Worm (Caenorhabditis elegans) whole organism, L4 larva: ENCODE results near the gene his-37.
A peak's percentile ranks its signal among the peaks of the same experiment; 100 is the strongest.

Experiments used
- F26F4.8 ChIP-seq: fragments of 200-800 bp; sonication (Bioruptor generic); conservative IDR thresholded peaks from 2 replicates; pipeline ENCODE4 v1.3.6; 2022; ENCODE audit warnings: missing genetic modification characterization, missing compliant biosample characterization
- F37D6.2 ChIP-seq: sonication (generic microtip); optimal IDR thresholded peaks from 2 replicates; lab custom pipeline; 2016; ENCODE audit warnings: mild to moderate bottlenecking, missing genetic modification characterization, missing compliant biosample characterization
- T26A8.4 ChIP-seq: fragments of 200-800 bp; sonication (Bioruptor generic); IDR thresholded peaks from 2 replicates; pipeline ENCODE4 v1.3.6; 2022; ENCODE audit warnings: missing genetic modification characterization, missing compliant biosample characterization
- Y5F2A.4 ChIP-seq: fragments of 200-800 bp; sonication (Bioruptor generic); optimal IDR thresholded peaks from 2 replicates; lab custom pipeline; 2018; ENCODE audit warnings: mild to moderate bottlenecking, missing genetic modification characterization, missing compliant biosample characterization
- ama-1 ChIP-seq: fragments of 150-350 bp; optimal IDR thresholded peaks from 2 replicates; lab custom pipeline; 2014; ENCODE audit warnings: inconsistent platforms, mixed read lengths
- arid-1 ChIP-seq: fragments of 200-800 bp; sonication (Bioruptor generic); conservative IDR thresholded peaks from 2 replicates; pipeline ENCODE4 v1.3.6; 2022; ENCODE audit warnings: missing genetic modification reagents, missing genetic modification characterization, missing compliant biosample characterization
- ceh-44 ChIP-seq: fragments of 200-800 bp; sonication (Bioruptor generic); IDR thresholded peaks from 2 replicates; pipeline ENCODE4 v1.3.6; 2022; ENCODE audit warnings: missing genetic modification reagents, missing genetic modification characterization, missing compliant biosample characterization
- ceh-82 ChIP-seq: sonication (generic microtip); optimal IDR thresholded peaks from 2 replicates; lab custom pipeline; 2017; ENCODE audit warnings: missing biosample characterization, missing genetic modification characterization
- ces-1 ChIP-seq: fragments of 150-350 bp; sonication (generic microtip); optimal IDR thresholded peaks from 4 replicates; lab custom pipeline; 2014; ENCODE audit warnings: missing biosample characterization, missing genetic modification reagents, missing genetic modification characterization
- cey-2 ChIP-seq: sonication (generic microtip); optimal IDR thresholded peaks from 3 replicates; lab custom pipeline; 2017; ENCODE audit warnings: missing genetic modification characterization, mild to moderate bottlenecking, missing compliant biosample characterization, antibody characterized with exemption, borderline replicate concordance; ENCODE audit not compliant: insufficient read depth
- ctbp-1 ChIP-seq: fragments of 200-800 bp; sonication (Bioruptor generic); IDR thresholded peaks from 2 replicates; pipeline ENCODE4 v1.3.6; 2022; ENCODE audit warnings: missing genetic modification reagents, missing genetic modification characterization, missing compliant biosample characterization
- daf-12 ChIP-seq: fragments of 150-350 bp; optimal IDR thresholded peaks from 2 replicates; lab custom pipeline; 2014; ENCODE audit warnings: missing biosample characterization, missing genetic modification reagents, missing genetic modification characterization
- daf-16 ChIP-seq, 3 experiments: sonication (generic microtip); optimal IDR thresholded peaks; 2 replicates each; lab custom pipeline; 2016 to 2017; ENCODE audit warnings: missing genetic modification characterization in 3 of 3, missing genetic modification reagents in 3 of 3, mild to moderate bottlenecking in 2 of 3, missing compliant biosample characterization in 2 of 3, missing biosample characterization in 1 of 3, moderate library complexity in 1 of 3
- daf-8 ChIP-seq: fragments of 200-800 bp; sonication (Bioruptor generic); IDR thresholded peaks from 2 replicates; pipeline ENCODE4 v1.3.6; 2022; ENCODE audit warnings: missing genetic modification characterization, missing compliant biosample characterization
- dmd-8 ChIP-seq: fragments of 200-800 bp; sonication (Bioruptor generic); IDR thresholded peaks from 2 replicates; pipeline ENCODE4 v1.3.6; 2022; ENCODE audit warnings: missing genetic modification characterization, missing compliant biosample characterization
- dpl-1 ChIP-seq: fragments of 150-350 bp; optimal IDR thresholded peaks from 2 replicates; lab custom pipeline; 2014; ENCODE audit warnings: missing biosample characterization, missing genetic modification reagents, missing genetic modification characterization
- duxl-1 ChIP-seq: sonication (generic microtip); optimal IDR thresholded peaks from 2 replicates; lab custom pipeline; 2016; ENCODE audit warnings: mild to moderate bottlenecking, missing genetic modification characterization, moderate library complexity, missing compliant biosample characterization; ENCODE audit not compliant: poor library complexity
- egl-27 ChIP-seq: sonication (generic microtip); optimal IDR thresholded peaks from 3 replicates; lab custom pipeline; 2017; ENCODE audit warnings: missing biosample characterization, missing genetic modification reagents, missing genetic modification characterization
- egl-43 ChIP-seq: fragments of 200-800 bp; sonication (Bioruptor generic); IDR thresholded peaks from 2 replicates; pipeline ENCODE4 v1.3.6; 2022; ENCODE audit warnings: missing genetic modification reagents, missing genetic modification characterization, missing compliant biosample characterization
- fos-1 ChIP-seq: fragments of 150-350 bp; optimal IDR thresholded peaks from 2 replicates; lab custom pipeline; 2014; ENCODE audit warnings: missing biosample characterization, missing genetic modification characterization
- hif-1 ChIP-seq, 2 experiments: sonication (generic microtip); optimal IDR thresholded peaks; 2 replicates each; lab custom pipeline; 2016 to 2017; ENCODE audit warnings: missing compliant biosample characterization in 2 of 2, missing genetic modification characterization in 2 of 2, missing genetic modification reagents in 2 of 2, missing genotype in 2 of 2, mild to moderate bottlenecking in 1 of 2
- hlh-11 ChIP-seq: fragments of 200-800 bp; sonication (Bioruptor generic); optimal IDR thresholded peaks from 2 replicates; lab custom pipeline; 2018; ENCODE audit warnings: mild to moderate bottlenecking, missing genetic modification characterization, missing compliant biosample characterization
- hmg-1.1 ChIP-seq: fragments of 200-800 bp; sonication (Bioruptor generic); IDR thresholded peaks from 2 replicates; pipeline ENCODE4 v1.3.6; 2022; ENCODE audit warnings: missing genetic modification reagents, missing genetic modification characterization, missing compliant biosample characterization
- jun-1 ChIP-seq: fragments of 150-350 bp; optimal IDR thresholded peaks from 2 replicates; lab custom pipeline; 2014; ENCODE audit warnings: missing biosample characterization, missing genetic modification reagents, missing genetic modification characterization
- lin-1 ChIP-seq: fragments of 200-800 bp; sonication (Bioruptor generic); IDR thresholded peaks from 2 replicates; pipeline ENCODE4 v1.3.6; 2022; ENCODE audit warnings: missing genetic modification reagents, missing genetic modification characterization, missing compliant biosample characterization
- lin-13 ChIP-seq: fragments of 150-350 bp; optimal IDR thresholded peaks from 2 replicates; lab custom pipeline; 2014; ENCODE audit warnings: missing biosample characterization, missing genetic modification reagents, missing genetic modification characterization
- lin-38 ChIP-seq: fragments of 200-800 bp; sonication (Bioruptor generic); IDR thresholded peaks from 2 replicates; pipeline ENCODE4 v1.3.6; 2022; ENCODE audit warnings: missing genetic modification reagents, missing genetic modification characterization, missing compliant biosample characterization
- lir-3 ChIP-seq: sonication (generic microtip); optimal IDR thresholded peaks from 2 replicates; lab custom pipeline; 2016; ENCODE audit warnings: mild to moderate bottlenecking, missing genetic modification characterization, missing compliant biosample characterization
- madf-5 ChIP-seq, 2 experiments: fragments of 200-800 bp; sonication (Bioruptor generic); IDR thresholded peaks; 2 replicates each; pipeline ENCODE4 v1.3.6; 2022; ENCODE audit warnings: missing compliant biosample characterization in 2 of 2, missing genetic modification characterization in 2 of 2
- madf-9 ChIP-seq: fragments of 200-800 bp; sonication (Bioruptor generic); conservative IDR thresholded peaks from 2 replicates; pipeline ENCODE4 v1.3.6; 2022; ENCODE audit warnings: missing genetic modification reagents, missing genetic modification characterization, missing compliant biosample characterization
- mdt-29 ChIP-seq: fragments of 200-800 bp; sonication (Bioruptor generic); IDR thresholded peaks from 2 replicates; pipeline ENCODE4 v1.3.6; 2022; ENCODE audit warnings: missing genetic modification reagents, missing genetic modification characterization, missing compliant biosample characterization
- mep-1 ChIP-seq: fragments of 150-350 bp; sonication (generic microtip); optimal IDR thresholded peaks from 3 replicates; lab custom pipeline; 2014; ENCODE audit warnings: missing biosample characterization, missing genetic modification characterization
- mes-2 ChIP-seq: sonication (generic microtip); optimal IDR thresholded peaks from 2 replicates; lab custom pipeline; 2016; ENCODE audit warnings: missing genotype, mild to moderate bottlenecking, missing genetic modification characterization, missing compliant biosample characterization; ENCODE audit not compliant: poor library complexity, severe bottlenecking
- mxl-2 ChIP-seq: fragments of 200-800 bp; sonication (Bioruptor generic); conservative IDR thresholded peaks from 2 replicates; pipeline ENCODE4 v1.3.6; 2022; ENCODE audit warnings: missing genetic modification reagents, missing genetic modification characterization, missing compliant biosample characterization
- mxl-3 ChIP-seq: fragments of 200-800 bp; sonication (Bioruptor generic); optimal IDR thresholded peaks from 2 replicates; lab custom pipeline; 2018; ENCODE audit warnings: mild to moderate bottlenecking, missing genetic modification characterization, missing compliant biosample characterization
- nhr-10 ChIP-seq: fragments of 150-350 bp; optimal IDR thresholded peaks from 2 replicates; lab custom pipeline; 2014; ENCODE audit warnings: missing biosample characterization, missing genetic modification characterization
- nhr-102 ChIP-seq: sonication (generic microtip); optimal IDR thresholded peaks from 2 replicates; lab custom pipeline; 2016; ENCODE audit warnings: mild to moderate bottlenecking, missing genetic modification characterization, moderate library complexity, missing compliant biosample characterization
- nhr-11 ChIP-seq: fragments of 150-350 bp; optimal IDR thresholded peaks from 2 replicates; lab custom pipeline; 2014; ENCODE audit warnings: missing biosample characterization, missing genetic modification characterization
- nhr-111 ChIP-seq: fragments of 200-800 bp; sonication (Bioruptor generic); optimal IDR thresholded peaks from 2 replicates; lab custom pipeline; 2018; ENCODE audit warnings: mild to moderate bottlenecking, missing genetic modification characterization, missing compliant biosample characterization
- nhr-28 ChIP-seq: fragments of 150-350 bp; optimal IDR thresholded peaks from 2 replicates; lab custom pipeline; 2014; ENCODE audit warnings: missing biosample characterization, missing genetic modification characterization
- nhr-48 ChIP-seq: sonication (generic microtip); optimal IDR thresholded peaks from 2 replicates; lab custom pipeline; 2016; ENCODE audit warnings: mild to moderate bottlenecking, missing genetic modification characterization, missing compliant biosample characterization
- nhr-76 ChIP-seq: fragments of 150-350 bp; optimal IDR thresholded peaks from 2 replicates; lab custom pipeline; 2014; ENCODE audit warnings: missing biosample characterization, missing genetic modification characterization
- nhr-77 ChIP-seq: fragments of 150-350 bp; optimal IDR thresholded peaks from 2 replicates; lab custom pipeline; 2014; ENCODE audit warnings: missing biosample characterization, missing genetic modification characterization
- php-3 ChIP-seq: fragments of 200-800 bp; sonication (Bioruptor generic); IDR thresholded peaks from 2 replicates; pipeline ENCODE4 v1.3.6; 2022; ENCODE audit warnings: missing genetic modification reagents, missing genetic modification characterization, missing compliant biosample characterization
- rbr-2 ChIP-seq: sonication (generic microtip); optimal IDR thresholded peaks from 2 replicates; lab custom pipeline; 2016; ENCODE audit warnings: missing genotype, missing genetic modification characterization, missing compliant biosample characterization
- snpc-1.2 ChIP-seq: fragments of 200-800 bp; sonication (Bioruptor generic); IDR thresholded peaks from 2 replicates; pipeline ENCODE4 v1.3.6; 2022; ENCODE audit warnings: missing genetic modification reagents, missing genetic modification characterization, missing compliant biosample characterization
- snpc-4 ChIP-seq: fragments of 150-350 bp; optimal IDR thresholded peaks from 2 replicates; lab custom pipeline; 2014; ENCODE audit warnings: missing biosample characterization, missing genetic modification characterization
- zfp-2 ChIP-seq: sonication (generic microtip); optimal IDR thresholded peaks from 2 replicates; lab custom pipeline; 2016; ENCODE audit warnings: mild to moderate bottlenecking, missing genetic modification characterization, missing compliant biosample characterization
- zfp-3 ChIP-seq: fragments of 200-800 bp; sonication (Bioruptor generic); conservative IDR thresholded peaks from 2 replicates; pipeline ENCODE4 v1.3.6; 2022; ENCODE audit warnings: missing genetic modification reagents, missing genetic modification characterization, missing compliant biosample characterization
- zip-11 ChIP-seq: fragments of 200-800 bp; sonication (Bioruptor generic); IDR thresholded peaks from 2 replicates; pipeline ENCODE4 v1.3.6; 2022; ENCODE audit warnings: missing genetic modification characterization, missing compliant biosample characterization
- zip-2 ChIP-seq: fragments of 150-350 bp; optimal IDR thresholded peaks from 2 replicates; lab custom pipeline; 2014; ENCODE audit warnings: missing biosample characterization, missing genetic modification characterization

The his-37 gene

ce11 chrV:9546860-9547269 is at the start of gene his-37 (continued):
- TF ChIP-seq lin-13 (GFP tag; lab: Kevin White, UChicago) (peak; percentile 98), nhr-102 (tag; lab: Kevin White, UChicago) (peak; percentile 99), jun-1 (tag; lab: Kevin White, UChicago) (peak; percentile 97), Y5F2A.4 (GFP tag; lab: Kevin White, UChicago) (peak; percentile 84), duxl-1 (tag; lab: Kevin White, UChicago) (peak; percentile 96), egl-43 (peak; percentile 95), nhr-28 (tag; lab: Kevin White, UChicago) (peak; percentile 99), rbr-2 (tag; lab: Kevin White, UChicago) (peak; percentile 99), nhr-10 (tag; lab: Kevin White, UChicago) (peak; percentile 73), daf-8 (peak; percentile 85; the same call in 1 of the 2 replicates), madf-9 (peak; percentile 98), ama-1 (lab: Kevin White, UChicago) (peak; percentile 95), php-3 (GFP tag; lab: Robert Waterston, UW) (peak; percentile 94), nhr-76 (tag; lab: Kevin White, UChicago) (peak; percentile 85), nhr-111 (no peak), arid-1 (GFP tag; lab: Robert Waterston, UW) (peak; percentile 92), egl-27 (tag; lab: Kevin White, UChicago) (peak; percentile 27), ces-1 (peak; percentile 89), daf-12 (tag; lab: Kevin White, UChicago) (no peak), fos-1 (peak; percentile 74), ctbp-1 (GFP tag; lab: Robert Waterston, UW) (peak; percentile 98), lin-38 (peak; percentile 91), mep-1 (tag; lab: Kevin White, UChicago) (peak; percentile 99), hif-1 (tag; optimal IDR thresholded peaks at IDR 0.05; lab: Kevin White, UChicago) (peak; percentile 82 to 93), mxl-3 (GFP tag; lab: Kevin White, UChicago) (peak; percentile 99), F26F4.8 (GFP tag; lab: Robert Waterston, UW) (no peak), madf-5 (GFP tag; IDR thresholded peaks at IDR 0.05; lab: Robert Waterston, UW) (peak in 1 of 2 experiments; percentile 86; a peak in 1 of 4 replicates), snpc-4 (tag; lab: Kevin White, UChicago) (peak; percentile 54), snpc-1.2 (GFP tag; lab: Robert Waterston, UW) (no peak), mxl-2 (GFP tag; lab: Robert Waterston, UW) (peak; percentile 85; the same call in 1 of the 2 replicates), daf-16 (GFP tag; optimal IDR thresholded peaks at IDR 0.05; lab: Kevin White, UChicago) (peak; percentile 71 to 96), daf-16 (tag; optimal IDR thresholded peaks at IDR 0.05; lab: Kevin White, UChicago) (peak; percentile 84), dpl-1 (GFP tag; lab: Kevin White, UChicago) (peak; percentile 95), nhr-77 (tag; lab: Kevin White, UChicago) (peak; percentile 99), hmg-1.1 (GFP tag; lab: Robert Waterston, UW) (peak; percentile 97), zip-11 (GFP tag; lab: Robert Waterston, UW) (no peak), nhr-11 (peak; percentile 100), ceh-82 (no peak), zfp-2 (tag; lab: Kevin White, UChicago) (peak; percentile 85), hlh-11 (peak; percentile 99), zip-2 (tag; lab: Kevin White, UChicago) (peak; percentile 92), nhr-48 (tag; lab: Kevin White, UChicago) (peak; percentile 96), mes-2 (tag; lab: Kevin White, UChicago) (peak; percentile 95), cey-2 (tag; lab: Kevin White, UChicago) (peak; percentile 88), lir-3 (tag; lab: Kevin White, UChicago) (peak; percentile 88), F37D6.2 (peak; percentile 97), T26A8.4 (GFP tag; lab: Robert Waterston, UW) (peak; percentile 98), ceh-44 (GFP tag; lab: Robert Waterston, UW) (no peak), dmd-8 (GFP tag; lab: Robert Waterston, UW) (no peak), mdt-29 (GFP tag; lab: Robert Waterston, UW) (peak; percentile 94), zfp-3 (GFP tag; lab: Robert Waterston, UW) (peak; percentile 99), lin-1 (GFP tag; lab: Robert Waterston, UW) (peak; percentile 94)
